Fruit fly (Drosophila melanogaster): ENCODE data around the gene nocte.

dm6 chrX:10473510-10474212 is 814 bp downstream of the nocte start, which contains the start of gene CG2889:
- no peak for TF ChIP-seq psq (optimal IDR thresholded peaks at IDR 0.05)
- TF ChIP-seq ttk (optimal IDR thresholded peaks at IDR 0.05), result no peak
- no peak for TF ChIP-seq Myc (optimal IDR thresholded peaks at IDR 0.05)
- no peak for TF ChIP-seq h (optimal IDR thresholded peaks at IDR 0.05)
- TF ChIP-seq Sin3A (optimal IDR thresholded peaks at IDR 0.05), result no peak
- no peak for TF ChIP-seq insv (optimal IDR thresholded peaks at IDR 0.05)
